Fruit fly (Drosophila melanogaster) Kc167 (cell line): ENCODE measurements around the gene ZC3H3.

Source experiments
- h ChIP-seq: fragments of >200 bp; optimal IDR thresholded peaks from 3 replicates; lab custom pipeline; 2018; ENCODE audit warnings: missing external identifiers
- psq ChIP-seq: fragments of >200 bp; optimal IDR thresholded peaks from 2 replicates; lab custom pipeline; 2017; ENCODE audit warnings: missing external identifiers

dm6 chr3L:8554024-8554642 lies 44.6 kb upstream of the ZC3H3 start:
- TF ChIP-seq psq (lab: Kevin White, UChicago) (no peak), h (lab: Kevin White, UChicago) (no peak)
